Worm (Caenorhabditis elegans): ENCODE results near the gene pdha-1.
A peak's percentile ranks its signal among the peaks of the same experiment; 100 is the strongest.

pdha-1 gene

DNA sequence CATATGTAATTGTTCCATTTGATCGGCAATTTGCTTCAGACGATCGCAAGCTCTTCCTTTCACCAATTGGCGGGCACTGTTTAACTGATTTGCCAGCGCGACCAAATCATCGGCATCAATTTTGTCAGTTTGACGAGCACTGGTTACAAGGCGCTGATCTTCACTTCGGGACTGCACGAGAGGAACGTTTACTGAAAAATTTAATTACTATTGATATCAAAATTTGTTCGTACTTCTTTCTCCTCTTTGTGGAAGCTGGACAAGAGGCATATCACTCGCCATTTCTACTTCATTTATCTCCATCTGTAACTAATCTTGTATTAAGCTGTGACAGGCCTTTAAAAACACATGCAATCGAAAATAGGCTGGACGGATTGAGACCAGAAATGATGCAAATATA is 28.2 kb upstream of the pdha-1 start, which contains the start of gene C08B11.9 (continued):
- TF ChIP-seq tlf-1 (GFP tag; optimal IDR thresholded peaks at IDR 0.05) (peak; percentile 20), ztf-28 (GFP tag; IDR thresholded peaks at IDR 0.05) (no peak), chd-7 (tag; optimal IDR thresholded peaks at IDR 0.05) (peak; percentile 27), tbx-9 (tag; optimal IDR thresholded peaks at IDR 0.05; ENCODE audit: borderline replicate concordance) (no peak), nhr-90 (tag; optimal IDR thresholded peaks at IDR 0.05) (no peak), F52B5.7 (tag; optimal IDR thresholded peaks at IDR 0.05) (no peak), hlh-12 (tag; optimal IDR thresholded peaks at IDR 0.05) (no peak), lin-26 (GFP tag; IDR thresholded peaks at IDR 0.05) (no peak), rec-8 (tag; optimal IDR thresholded peaks at IDR 0.05) (no peak), nfya-2 (GFP tag; IDR thresholded peaks at IDR 0.05) (no peak), somi-1 (GFP tag; optimal IDR thresholded peaks at IDR 0.05) (no peak)

DNA sequence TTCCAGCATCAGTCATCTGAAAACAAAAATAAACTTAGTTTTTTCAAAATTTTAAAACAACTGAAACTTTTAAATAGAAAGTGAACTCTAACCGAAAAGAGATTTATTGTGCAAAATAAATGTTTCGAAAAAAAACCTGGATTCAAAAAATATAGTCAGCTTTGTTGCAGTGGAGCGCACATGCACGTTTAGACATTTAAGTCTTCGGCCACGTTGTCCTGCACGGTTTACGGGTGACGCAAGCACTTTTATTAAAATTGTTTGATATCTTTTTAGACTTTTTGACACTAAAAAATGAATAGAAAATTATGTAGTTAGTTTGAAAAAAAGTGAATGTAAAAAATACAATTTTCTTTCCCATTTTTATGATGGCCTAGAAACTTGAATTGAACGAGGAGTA is 26.7 kb upstream of the pdha-1 start, which contains the start of the genes ubh-4 and algn-6:
ubh-4 (minus strand) TSS at position 182 of the 400 bp plus-strand sequence.
algn-6 (plus strand) TSS at position 387 of the 400 bp plus-strand sequence.
- TF ChIP-seq ZK185.1 (tag; optimal IDR thresholded peaks at IDR 0.05; ENCODE audit: poor library complexity, severe bottlenecking) (peak; percentile 69), lin-26 (GFP tag; IDR thresholded peaks at IDR 0.05) (no peak), C06A6.2 (GFP tag; conservative IDR thresholded peaks at IDR 0.05) (no peak), F57C9.4 (tag; optimal IDR thresholded peaks at IDR 0.05) (no peak), ceh-100 (GFP tag; IDR thresholded peaks at IDR 0.05) (no peak), nhr-90 (tag; optimal IDR thresholded peaks at IDR 0.05) (no peak), snpc-3.4 (tag; optimal IDR thresholded peaks at IDR 0.05) (peak; percentile 16), snpc-1.1 (tag; optimal IDR thresholded peaks at IDR 0.05; ENCODE audit: insufficient read depth) (no peak), pha-4 (tag; optimal IDR thresholded peaks at IDR 0.05) (no peak), lin-54 (GFP tag; optimal IDR thresholded peaks at IDR 0.05) (peak; percentile 72), die-1 (tag; optimal IDR thresholded peaks at IDR 0.05) (no peak), cebp-1 (GFP tag; IDR thresholded peaks at IDR 0.05) (no peak), cebp-1 (tag; optimal IDR thresholded peaks at IDR 0.05) (peak; percentile 32), cebp-2 (GFP tag; IDR thresholded peaks at IDR 0.05) (no peak), Y95B8A.8 (GFP tag; IDR thresholded peaks at IDR 0.05) (no peak), ceh-58 (GFP tag; IDR thresholded peaks at IDR 0.05) (no peak), T07F8.4 (tag; optimal IDR thresholded peaks at IDR 0.05) (no peak), akir-1 (GFP tag; optimal IDR thresholded peaks at IDR 0.05) (no peak), F49E8.2 (tag; optimal IDR thresholded peaks at IDR 0.05; ENCODE audit: insufficient read depth) (no peak), lir-1 (GFP tag; conservative IDR thresholded peaks at IDR 0.05) (no peak), tlf-1 (GFP tag; optimal IDR thresholded peaks at IDR 0.05) (no peak), xnd-1 (tag; optimal IDR thresholded peaks at IDR 0.05) (peak; percentile 25), ccch-3 (GFP tag; optimal IDR thresholded peaks at IDR 0.05) (no peak), egrh-3 (GFP tag; IDR thresholded peaks at IDR 0.05) (peak; percentile 21; the same call in 1 of the 2 replicates), aptf-3 (GFP tag; IDR thresholded peaks at IDR 0.05) (no peak), ztf-3 (GFP tag; optimal IDR thresholded peaks at IDR 0.05) (no peak), zfh-2 (GFP tag; conservative IDR thresholded peaks at IDR 0.05) (no peak), let-526 (GFP tag; IDR thresholded peaks at IDR 0.05) (no peak), aptf-2 (GFP tag; conservative IDR thresholded peaks at IDR 0.05) (peak; percentile 31; the same call in 1 of the 2 replicates), egl-44 (GFP tag; IDR thresholded peaks at IDR 0.05) (0 out of 2 replicates have a peak, but pooled peaks have one; percentile 13), dpff-1 (tag; optimal IDR thresholded peaks at IDR 0.05) (no peak), lsy-27 (tag; optimal IDR thresholded peaks at IDR 0.05; ENCODE audit: borderline replicate concordance, insufficient read depth) (no peak), ets-4 (GFP tag; optimal IDR thresholded peaks at IDR 0.05) (no peak), efl-1 (GFP tag; optimal IDR thresholded peaks at IDR 0.05) (peak; percentile 48), nhr-27 (tag; optimal IDR thresholded peaks at IDR 0.05) (no peak), F52B5.7 (tag; optimal IDR thresholded peaks at IDR 0.05) (no peak), snpc-4 (GFP tag; optimal IDR thresholded peaks at IDR 0.05) (no peak), snpc-4 (tag; optimal IDR thresholded peaks at IDR 0.05) (peak; percentile 24 to 40 (median 29)), ztf-18 (tag; optimal IDR thresholded peaks at IDR 0.05) (peak; percentile 59)
